Fruit fly (Drosophila melanogaster): ENCODE data around the gene LysE.
"Not testable (repeated sequence)": the region's sequence is repeated elsewhere in the genome, so short reads cannot be mapped to it uniquely, and the experiment has no call there.

The LysE gene

DNA sequence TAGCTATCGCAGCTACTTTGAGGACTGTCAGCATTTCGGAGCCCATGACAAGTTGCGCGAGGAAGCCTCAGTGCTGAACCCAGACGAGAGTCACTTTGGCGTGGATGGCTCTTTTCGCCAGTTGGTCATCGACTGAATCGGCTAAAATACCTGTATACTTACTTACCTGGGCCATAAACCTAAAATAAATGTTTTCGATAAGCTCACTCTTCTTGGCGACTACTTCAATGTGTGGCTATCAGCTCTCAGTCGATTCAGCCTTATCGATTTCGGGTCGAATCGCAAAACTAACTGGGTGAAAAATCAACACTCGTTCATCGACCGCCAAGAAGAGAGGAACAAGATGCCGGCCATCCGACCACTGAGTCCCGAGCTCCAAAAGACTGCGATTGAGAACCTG, 21.2 kb downstream of the LysE start, which contains the start of gene CG33966:
TSS of gene CG33966 (plus strand) at position 301 of the 400 bp plus-strand sequence.
- TF ChIP-seq gl (tag; optimal IDR thresholded peaks at IDR 0.05) (no peak), CG10348 (GFP tag; IDR thresholded peaks at IDR 0.05) (no peak), CG34367 (tag; optimal IDR thresholded peaks at IDR 0.05) (no peak), fd96Ca (GFP tag; IDR thresholded peaks at IDR 0.05) (no peak)

DNA sequence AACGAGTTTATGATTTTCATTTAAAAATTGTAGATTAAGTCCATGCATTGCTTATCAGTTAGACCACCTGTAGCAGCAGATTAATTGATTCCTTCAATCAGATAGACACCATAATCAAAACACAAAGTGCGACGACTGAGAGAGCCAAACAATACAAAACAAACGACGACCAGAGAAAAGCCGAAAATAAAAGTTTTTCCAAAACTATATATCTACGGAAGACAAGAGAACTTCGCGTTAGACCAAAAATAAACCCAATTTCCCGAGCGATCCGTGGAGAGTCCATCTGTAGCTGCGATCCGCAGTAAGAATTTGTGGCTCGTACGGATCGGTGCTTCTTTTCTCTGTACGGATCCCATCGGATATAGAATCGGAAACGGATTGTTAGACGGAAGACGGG, 22.8 kb downstream of the LysE start, which contains the start of gene galene:
TSS of gene galene (plus strand) at position 301 of the 400 bp plus-strand sequence.
- TF ChIP-seq gl (tag; optimal IDR thresholded peaks at IDR 0.05): no peak
- TF ChIP-seq CG17806 (tag; optimal IDR thresholded peaks at IDR 0.05): no peak
- TF ChIP-seq CG8159 (tag; optimal IDR thresholded peaks at IDR 0.05): no peak

- TF ChIP-seq Pif1B (GFP tag; optimal IDR thresholded peaks at IDR 0.05) (no peak), Snoo (tag; optimal IDR thresholded peaks at IDR 0.05) (no peak), CG9948 (tag; optimal IDR thresholded peaks at IDR 0.05) (no peak), Pif1A (GFP tag; optimal IDR thresholded peaks at IDR 0.05) (no peak), Ets98B (GFP tag; IDR thresholded peaks at IDR 0.05) (no peak), rn (GFP tag; IDR thresholded peaks at IDR 0.05) (no peak)
Observed at dm6 chr3L:1238219-1238618, 25.6 kb downstream of the LysE start, which contains the start of gene CG9192. Gene CG9192, minus strand, starts transcription at chr3L:1238319.

DNA sequence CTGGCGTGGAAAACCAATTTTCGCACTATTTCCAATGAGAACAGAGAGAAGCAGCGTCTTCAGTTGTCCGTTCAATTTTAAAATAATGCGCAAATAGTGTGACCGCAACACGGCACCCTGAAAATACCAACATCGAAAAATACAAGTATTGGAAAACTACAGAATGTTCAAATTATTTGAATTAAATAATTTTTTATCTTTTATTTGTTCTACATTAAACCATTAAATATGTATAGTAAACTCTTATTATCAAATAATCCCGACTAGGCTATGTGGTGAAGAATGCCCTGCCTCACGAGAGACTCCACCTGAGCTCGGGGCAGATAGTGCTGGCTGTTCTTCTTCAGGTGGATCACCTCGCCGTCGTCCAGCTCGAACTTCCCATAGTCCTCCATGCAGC, 33.2 kb downstream of the LysE start, which contains the start of gene Klp61F:
TSS of gene Klp61F (minus strand) at position 101 of the 400 bp plus-strand sequence.
- TF ChIP-seq CG8159 (tag; optimal IDR thresholded peaks at IDR 0.05); Snoo (tag; optimal IDR thresholded peaks at IDR 0.05); Pif1A (GFP tag; optimal IDR thresholded peaks at IDR 0.05): not testable (repeated sequence)

dm6 chr3L:1246823-1247222, 34.2 kb downstream of the LysE start, which contains the start of gene CG32318:
Gene CG32318, minus strand, starts transcription at chr3L:1246923.
- TF ChIP-seq Snoo (tag; optimal IDR thresholded peaks at IDR 0.05); CG9948 (tag; optimal IDR thresholded peaks at IDR 0.05); CG32121 (GFP tag; IDR thresholded peaks at IDR 0.05): not testable (repeated sequence)

DNA sequence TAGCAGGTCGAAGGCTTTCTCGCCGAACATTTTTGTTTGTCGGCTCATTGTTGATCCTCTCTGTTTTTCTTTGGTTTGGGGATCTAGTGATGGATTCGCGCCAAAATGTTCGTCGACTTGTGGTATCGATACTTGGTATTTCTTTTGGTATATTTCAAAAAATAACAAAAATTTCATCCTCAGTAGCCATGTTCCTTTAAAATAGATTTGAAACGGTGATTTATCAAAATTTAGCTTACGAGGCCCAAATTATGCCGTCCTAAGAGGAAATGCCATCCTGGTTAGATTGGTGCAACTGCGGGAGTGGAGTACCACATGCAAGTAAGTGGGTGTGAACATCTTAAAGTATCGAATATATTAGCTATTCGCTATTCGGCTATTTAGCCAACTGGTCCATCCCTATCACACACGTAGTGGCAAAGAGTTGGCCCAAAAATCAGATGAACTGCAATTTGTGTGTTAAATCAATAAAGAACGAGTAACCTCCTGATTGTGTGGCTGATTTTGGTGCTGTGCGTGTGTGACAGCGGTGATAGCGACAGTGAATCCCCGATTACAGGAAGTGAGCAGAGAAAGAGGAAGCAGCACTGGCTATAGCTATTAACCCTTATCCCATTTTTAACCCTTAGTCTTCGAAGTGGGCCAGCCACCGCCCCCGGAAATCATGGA, 35.1 kb downstream of the LysE start, which contains the start of the genes Psf1 and Sac1:
TSS of gene Psf1 (minus strand) at position 51 of the 669 bp plus-strand sequence.
TSS of gene Sac1 (plus strand) at position 191 of the 669 bp plus-strand sequence.
- TF ChIP-seq CG4496 (GFP tag; IDR thresholded peaks at IDR 0.05): 0 out of 3 replicates have a peak, but pooled peaks have one; percentile 47
- TF ChIP-seq Pif1A (GFP tag; optimal IDR thresholded peaks at IDR 0.05): no peak
- no peak for TF ChIP-seq CG17806 (tag; optimal IDR thresholded peaks at IDR 0.05)
- TF ChIP-seq CG13204 (GFP tag; optimal IDR thresholded peaks at IDR 0.05): no peak
- TF ChIP-seq CG10348 (GFP tag; IDR thresholded peaks at IDR 0.05): no peak
- TF ChIP-seq gl (tag; optimal IDR thresholded peaks at IDR 0.05): no peak
- TF ChIP-seq fd96Ca (GFP tag; IDR thresholded peaks at IDR 0.05): peak; percentile 51; the same call in 1 of the 3 replicates
- peak; percentile 19 for TF ChIP-seq CG8159 (tag; optimal IDR thresholded peaks at IDR 0.05)
- TF ChIP-seq CG12605 (GFP tag; IDR thresholded peaks at IDR 0.05): no peak
- TF ChIP-seq CG15710 (tag; optimal IDR thresholded peaks at IDR 0.05): peak; percentile 26
- peak; percentile 1 for TF ChIP-seq CG34367 (tag; optimal IDR thresholded peaks at IDR 0.05)
- TF ChIP-seq Ets98B (GFP tag; IDR thresholded peaks at IDR 0.05): no peak
- TF ChIP-seq D1 (tag; optimal IDR thresholded peaks at IDR 0.05): no peak
- TF ChIP-seq EcR (GFP tag; optimal IDR thresholded peaks at IDR 0.05): no peak
- TF ChIP-seq CG14655 (GFP tag; optimal IDR thresholded peaks at IDR 0.05): no peak
- no peak for TF ChIP-seq CG32121 (GFP tag; IDR thresholded peaks at IDR 0.05)
- no peak for TF ChIP-seq CG9948 (tag; optimal IDR thresholded peaks at IDR 0.05)
- no peak for TF ChIP-seq CG8301 (tag; optimal IDR thresholded peaks at IDR 0.05)
- TF ChIP-seq Pif1B (GFP tag; optimal IDR thresholded peaks at IDR 0.05): no peak
- no peak for TF ChIP-seq Snoo (tag; optimal IDR thresholded peaks at IDR 0.05)
- TF ChIP-seq rn (GFP tag; IDR thresholded peaks at IDR 0.05): 0 out of 2 replicates have a peak, but pooled peaks have one; percentile 13

- TF ChIP-seq CG8159 (tag; optimal IDR thresholded peaks at IDR 0.05) (no peak), CG4496 (GFP tag; IDR thresholded peaks at IDR 0.05) (no peak), CG34367 (tag; optimal IDR thresholded peaks at IDR 0.05) (no peak), EcR (GFP tag; optimal IDR thresholded peaks at IDR 0.05) (no peak), Snoo (tag; optimal IDR thresholded peaks at IDR 0.05) (no peak), gl (tag; optimal IDR thresholded peaks at IDR 0.05) (no peak), D1 (tag; optimal IDR thresholded peaks at IDR 0.05) (no peak), rn (GFP tag; IDR thresholded peaks at IDR 0.05) (no peak), Pif1A (GFP tag; optimal IDR thresholded peaks at IDR 0.05) (no peak), CG14655 (GFP tag; optimal IDR thresholded peaks at IDR 0.05) (no peak), Ets98B (GFP tag; IDR thresholded peaks at IDR 0.05) (no peak), CG32121 (GFP tag; IDR thresholded peaks at IDR 0.05) (no peak)
Observed at dm6 chr3L:1250396-1250795, 37.8 kb downstream of the LysE start, which contains the start of gene Bfc. Gene Bfc, plus strand, starts transcription at chr3L:1250696.
